Worm (Caenorhabditis elegans) whole organism, young adult: ENCODE measurements around the gene gba-1.

Experiments
- K12H6.12 ChIP-seq: fragments of 200-800 bp; sonication (Bioruptor generic); optimal IDR thresholded peaks from 2 replicates; lab custom pipeline; 2018; ENCODE audit warnings: mild to moderate bottlenecking, missing genetic modification characterization, missing compliant biosample characterization
- T07F8.4 ChIP-seq: sonication (generic microtip); optimal IDR thresholded peaks from 2 replicates; lab custom pipeline; 2016; ENCODE audit warnings: mild to moderate bottlenecking, missing genetic modification characterization, moderate library complexity, missing compliant biosample characterization
- Y79H2A.3 ChIP-seq: fragments of 200-800 bp; sonication (Bioruptor generic); conservative IDR thresholded peaks from 2 replicates; pipeline ENCODE4 v1.3.6; 2022; ENCODE audit warnings: missing genetic modification reagents, missing genetic modification characterization, missing compliant biosample characterization
- cebp-2 ChIP-seq: fragments of 200-800 bp; sonication (Bioruptor generic); IDR thresholded peaks from 2 replicates; pipeline ENCODE4 v1.3.6; 2022; ENCODE audit warnings: missing genetic modification characterization, missing compliant biosample characterization
- fkh-3 ChIP-seq: sonication (generic microtip); optimal IDR thresholded peaks from 2 replicates; lab custom pipeline; 2016; ENCODE audit warnings: mild to moderate bottlenecking, missing genetic modification characterization, missing compliant biosample characterization
- nhr-120 ChIP-seq: fragments of 200-800 bp; sonication (Bioruptor generic); IDR thresholded peaks from 2 replicates; pipeline ENCODE4 v1.3.6; 2022; ENCODE audit warnings: missing genetic modification characterization, missing compliant biosample characterization
- snpc-1.3 ChIP-seq: sonication (generic microtip); optimal IDR thresholded peaks from 2 replicates; lab custom pipeline; 2017; ENCODE audit warnings: missing genetic modification characterization, mild to moderate bottlenecking, missing compliant biosample characterization, antibody characterized with exemption, moderate library complexity, missing genotype, missing genetic modification reagents; ENCODE audit not compliant: insufficient read depth
- snpc-4 ChIP-seq, 5 experiments: fragments of 150-350 bp in 1 of 5; sonication (generic microtip) in 4 of 5; optimal IDR thresholded peaks; 2 replicates each; lab custom pipeline; 2014 to 2018; ENCODE audit warnings: missing genetic modification characterization in 5 of 5, missing biosample characterization in 3 of 5, antibody characterized with exemption in 2 of 5, mild to moderate bottlenecking in 2 of 5, missing compliant biosample characterization in 2 of 5, missing genotype in 2 of 5, moderate library complexity in 2 of 5, missing genetic modification reagents in 1 of 5
- unc-62 ChIP-seq: fragments of 150-350 bp; optimal IDR thresholded peaks from 2 replicates; lab custom pipeline; 2014; ENCODE audit warnings: missing biosample characterization, missing genetic modification reagents, missing genetic modification characterization
- ztf-28 ChIP-seq: fragments of 200-800 bp; sonication (Bioruptor generic); IDR thresholded peaks from 2 replicates; pipeline ENCODE4 v1.3.6; 2022; ENCODE audit warnings: missing genetic modification reagents, missing genetic modification characterization, missing compliant biosample characterization

ce11 chrII:2145566-2145965 lies 31.0 kb upstream of the gba-1 start, which contains the start of gene C40A11.6:
- TF ChIP-seq ztf-28 (GFP tag; lab: Robert Waterston, UW) (no peak), K12H6.12 (no peak), snpc-4 (GFP tag; optimal IDR thresholded peaks at IDR 0.05; lab: Kevin White, UChicago) (no peak), snpc-4 (tag; optimal IDR thresholded peaks at IDR 0.05; lab: Kevin White, UChicago) (no peak), nhr-120 (GFP tag; lab: Robert Waterston, UW) (no peak), fkh-3 (no peak), snpc-1.3 (no peak), unc-62 (no peak), cebp-2 (GFP tag; lab: Robert Waterston, UW) (no peak), Y79H2A.3 (no peak), T07F8.4 (no peak)
